Fruit fly (Drosophila melanogaster): ENCODE measurements around the gene Tim9b.
A peak's percentile ranks its signal among the peaks of the same experiment; 100 is the strongest.

Gene Tim9b

DNA sequence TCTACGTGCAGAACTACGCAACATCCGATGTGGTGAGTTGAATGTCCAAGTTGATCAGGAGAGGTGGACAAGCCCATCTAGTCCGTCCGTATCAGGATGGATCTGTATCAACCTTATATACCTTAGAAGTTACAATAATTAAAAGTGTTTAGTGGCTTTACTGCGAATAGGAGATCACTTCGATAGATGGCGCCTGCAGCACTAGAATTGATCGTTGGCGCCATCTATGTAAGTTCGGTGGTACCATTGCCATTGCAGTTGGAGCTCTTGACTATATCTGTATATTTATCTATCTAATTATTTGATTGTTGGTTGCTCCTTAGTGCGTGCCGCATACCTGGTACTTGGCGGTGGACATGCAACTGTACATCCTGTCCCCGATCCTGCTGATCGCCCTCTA is 33.2 kb downstream of the Tim9b start:
- no peak for TF ChIP-seq CG15710 (tag; optimal IDR thresholded peaks at IDR 0.05)
- no peak for TF ChIP-seq CG8301 (tag; optimal IDR thresholded peaks at IDR 0.05)
- TF ChIP-seq CG17806 (tag; optimal IDR thresholded peaks at IDR 0.05) = no peak
- TF ChIP-seq D1 (tag; optimal IDR thresholded peaks at IDR 0.05) = no peak

DNA sequence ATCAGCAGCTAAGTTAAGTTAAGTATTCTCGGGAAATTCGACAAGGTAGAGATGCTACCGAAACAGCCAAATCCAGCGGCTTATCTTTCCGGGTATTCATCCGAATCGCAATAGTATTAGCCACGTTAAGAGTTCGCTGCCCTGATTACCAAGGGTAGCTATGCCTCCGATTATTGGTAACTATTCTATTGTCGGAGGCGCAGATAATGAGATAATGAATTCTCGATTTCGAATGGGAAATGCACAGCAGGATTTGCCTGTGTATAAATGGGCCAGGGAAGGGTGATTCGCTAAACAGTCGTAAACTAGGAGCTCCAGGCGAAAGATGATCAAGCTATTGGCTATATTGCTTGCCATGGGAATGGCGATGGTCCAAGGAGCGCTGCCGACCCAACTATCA is 35.0 kb downstream of the Tim9b start, which contains the start of gene CG14204:
Gene CG14204 (plus strand): TSS at position 301 of the 400 bp plus-strand sequence.
- TF ChIP-seq CG13204 (GFP tag; optimal IDR thresholded peaks at IDR 0.05) (no peak), EcR (GFP tag; optimal IDR thresholded peaks at IDR 0.05) (no peak), CG12605 (GFP tag; IDR thresholded peaks at IDR 0.05) (no peak), CG15710 (tag; optimal IDR thresholded peaks at IDR 0.05) (no peak), CG8159 (tag; optimal IDR thresholded peaks at IDR 0.05) (no peak), Snoo (tag; optimal IDR thresholded peaks at IDR 0.05) (no peak), fd96Ca (GFP tag; IDR thresholded peaks at IDR 0.05) (no peak), CG9948 (tag; optimal IDR thresholded peaks at IDR 0.05) (no peak), CG14655 (GFP tag; optimal IDR thresholded peaks at IDR 0.05) (no peak), Pif1A (GFP tag; optimal IDR thresholded peaks at IDR 0.05) (no peak), gl (tag; optimal IDR thresholded peaks at IDR 0.05) (no peak), CG17806 (tag; optimal IDR thresholded peaks at IDR 0.05) (no peak), D1 (tag; optimal IDR thresholded peaks at IDR 0.05) (no peak), rn (GFP tag; IDR thresholded peaks at IDR 0.05) (no peak), Ets98B (GFP tag; IDR thresholded peaks at IDR 0.05) (no peak), CG4496 (GFP tag; IDR thresholded peaks at IDR 0.05) (no peak)

DNA sequence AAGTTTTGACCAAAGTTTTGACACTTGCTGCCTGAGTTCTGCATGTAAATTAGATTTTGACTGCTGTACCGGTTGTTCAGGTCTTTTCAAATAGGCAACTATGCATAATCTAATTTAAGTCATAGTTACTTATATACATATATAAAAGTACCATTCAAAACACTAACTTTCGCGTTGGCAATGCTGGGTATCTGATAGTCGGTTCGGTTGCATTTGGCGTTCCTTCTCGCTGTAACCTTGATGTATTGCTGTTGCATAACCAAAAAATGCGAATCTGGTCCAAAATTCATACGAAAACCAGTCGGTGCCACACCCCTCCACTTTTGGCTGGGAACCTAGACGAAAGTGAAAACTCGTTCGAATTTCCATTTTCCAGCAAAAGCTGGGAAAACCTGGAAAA is 35.6 kb downstream of the Tim9b start:
- TF ChIP-seq gl (tag; optimal IDR thresholded peaks at IDR 0.05) (no peak), CG4496 (GFP tag; IDR thresholded peaks at IDR 0.05) (no peak), rn (GFP tag; IDR thresholded peaks at IDR 0.05) (no peak)

DNA sequence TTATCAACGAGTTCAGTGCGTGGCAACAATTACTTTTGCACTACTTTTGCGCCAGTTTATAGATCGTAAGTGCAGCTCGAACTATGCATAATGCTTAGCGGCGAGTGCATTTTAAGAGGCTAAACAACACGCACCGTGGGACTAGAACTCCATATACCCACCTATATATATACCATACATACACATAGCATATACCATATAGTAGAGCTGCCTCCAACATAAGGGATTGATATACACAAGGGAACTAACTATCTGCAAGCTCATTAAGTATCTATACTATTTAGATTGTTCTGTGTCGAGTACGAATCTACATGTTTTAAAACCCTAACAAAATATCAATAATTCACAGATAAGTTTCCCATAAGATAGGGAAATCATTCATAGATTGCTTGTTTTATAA is 36.5 kb downstream of the Tim9b start, which contains the start of gene CG14218:
Gene CG14218 (minus strand): TSS at position 101 of the 400 bp plus-strand sequence.
- TF ChIP-seq CG32121 (GFP tag; IDR thresholded peaks at IDR 0.05) = no peak
- no peak for TF ChIP-seq CG8159 (tag; optimal IDR thresholded peaks at IDR 0.05)
- TF ChIP-seq CG14655 (GFP tag; optimal IDR thresholded peaks at IDR 0.05) = no peak
- TF ChIP-seq CG34367 (tag; optimal IDR thresholded peaks at IDR 0.05) = no peak
- TF ChIP-seq CG4496 (GFP tag; IDR thresholded peaks at IDR 0.05) = no peak

DNA sequence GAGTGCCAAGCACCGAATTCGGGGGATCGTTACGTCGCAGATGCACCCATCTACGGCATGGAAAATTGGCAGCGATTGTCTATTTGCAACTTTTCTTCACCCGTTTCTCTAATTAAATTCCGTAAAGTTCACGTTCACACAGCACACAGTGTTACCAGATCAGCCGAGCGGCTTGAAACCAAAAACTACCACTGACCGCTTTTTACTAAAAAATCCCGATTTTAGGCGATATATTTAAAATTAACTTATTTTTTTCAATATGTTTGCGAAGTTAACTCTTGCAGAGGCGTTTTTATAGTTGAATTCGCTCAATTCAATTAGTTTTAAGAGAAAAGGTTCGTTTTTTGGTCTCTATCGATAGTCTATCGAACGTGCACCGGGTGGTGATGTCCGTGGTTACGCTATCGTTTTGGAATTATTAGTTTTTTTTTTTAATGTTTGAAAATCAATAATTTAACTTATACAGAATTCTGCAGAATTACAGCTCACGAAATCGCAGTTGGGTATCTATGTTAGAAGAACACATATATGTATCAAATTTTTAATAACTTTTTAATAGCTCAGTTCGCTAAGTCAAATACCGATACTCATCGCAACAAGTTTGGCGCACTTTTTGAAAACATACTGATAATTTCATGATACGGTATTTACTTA is 38.6 kb downstream of the Tim9b start, which contains the start of gene Tao:
Gene Tao (minus strand): TSS at position 153 of the 654 bp plus-strand sequence.
- no peak for TF ChIP-seq CG32121 (GFP tag; IDR thresholded peaks at IDR 0.05)
- no peak for TF ChIP-seq CG17806 (tag; optimal IDR thresholded peaks at IDR 0.05)
- no peak for TF ChIP-seq Pif1A (GFP tag; optimal IDR thresholded peaks at IDR 0.05)
- TF ChIP-seq CG12605 (GFP tag; IDR thresholded peaks at IDR 0.05) = no peak
- no peak for TF ChIP-seq CG9948 (tag; optimal IDR thresholded peaks at IDR 0.05)
- no peak for TF ChIP-seq rn (GFP tag; IDR thresholded peaks at IDR 0.05)
- TF ChIP-seq CG13204 (GFP tag; optimal IDR thresholded peaks at IDR 0.05) = no peak

DNA sequence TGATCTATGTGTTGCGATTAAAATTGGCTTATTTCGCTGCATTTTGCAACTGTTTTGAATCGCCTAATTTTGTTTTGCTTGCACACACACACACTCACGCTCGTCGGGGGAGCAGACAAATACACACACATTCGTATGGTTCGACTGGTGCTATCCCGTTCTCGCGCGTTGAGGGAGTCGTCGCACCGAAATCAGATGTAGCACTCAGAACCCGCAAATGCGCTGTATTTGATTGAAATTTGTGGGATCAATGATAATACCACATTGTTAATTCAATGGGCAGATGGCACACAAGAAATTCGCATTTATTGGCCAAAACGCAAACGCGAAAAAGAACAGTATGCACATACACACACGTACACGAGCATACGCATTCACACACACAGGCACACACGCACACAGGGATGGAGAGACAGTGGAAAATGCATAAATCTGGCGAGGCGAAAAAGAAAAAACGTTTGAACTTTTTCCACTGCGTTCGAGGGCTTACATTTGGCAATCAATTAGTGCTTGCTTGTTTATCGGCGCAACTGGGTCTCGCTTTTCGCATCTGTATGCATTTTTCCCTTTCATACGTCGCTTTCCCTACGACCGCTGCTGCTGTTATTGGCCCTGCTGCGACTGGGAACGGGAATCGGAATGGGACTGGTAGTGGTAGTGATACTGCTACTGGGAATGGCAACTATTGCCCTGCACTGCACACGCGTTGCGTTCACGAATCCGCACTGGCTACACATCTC is 39.3 kb downstream of the Tim9b start:
- TF ChIP-seq D1 (tag; optimal IDR thresholded peaks at IDR 0.05) (no peak), CG12605 (GFP tag; IDR thresholded peaks at IDR 0.05) (no peak), fd96Ca (GFP tag; IDR thresholded peaks at IDR 0.05) (no peak; the same call in 2 of the 3 replicates), CG9948 (tag; optimal IDR thresholded peaks at IDR 0.05) (no peak), CG8301 (tag; optimal IDR thresholded peaks at IDR 0.05) (no peak), CG8159 (tag; optimal IDR thresholded peaks at IDR 0.05) (no peak), CG4496 (GFP tag; IDR thresholded peaks at IDR 0.05) (no peak), CG10348 (GFP tag; IDR thresholded peaks at IDR 0.05) (no peak), CG13204 (GFP tag; optimal IDR thresholded peaks at IDR 0.05) (no peak), Snoo (tag; optimal IDR thresholded peaks at IDR 0.05) (no peak), EcR (GFP tag; optimal IDR thresholded peaks at IDR 0.05) (no peak), CG32121 (GFP tag; IDR thresholded peaks at IDR 0.05) (no peak), Ets98B (GFP tag; IDR thresholded peaks at IDR 0.05) (no peak)

DNA sequence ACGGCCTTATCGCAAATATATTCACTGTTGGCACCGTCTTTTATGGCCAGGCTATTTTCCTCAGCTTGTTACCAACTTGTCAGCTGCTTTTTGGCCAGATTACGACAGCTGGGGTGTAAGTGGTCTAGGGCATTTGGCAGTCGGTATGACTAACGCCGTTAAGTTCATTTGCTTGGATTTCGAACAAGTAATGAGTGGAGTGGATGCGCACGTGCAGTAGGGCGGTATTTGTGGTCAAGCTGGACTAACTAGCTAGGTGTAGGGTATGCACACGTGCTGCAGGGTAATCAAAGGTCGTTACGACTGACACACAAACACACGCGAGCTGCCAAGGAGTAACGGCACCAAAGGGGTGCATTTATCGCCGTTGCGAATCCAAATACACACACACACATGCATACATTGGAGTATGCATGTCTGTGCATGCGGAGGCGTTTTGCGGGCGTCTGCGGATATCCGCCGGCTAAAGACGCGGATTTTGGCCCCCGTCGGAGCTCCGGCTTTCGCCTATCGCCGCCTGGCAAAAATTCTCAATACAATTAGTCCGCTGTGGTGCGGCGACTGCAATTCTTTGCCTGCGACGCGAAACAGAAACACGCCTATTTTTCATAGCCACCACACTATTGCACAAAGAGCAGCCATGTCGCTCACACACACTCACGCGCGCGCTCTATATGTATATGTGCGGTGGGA is 40.3 kb downstream of the Tim9b start:
- TF ChIP-seq EcR (GFP tag; optimal IDR thresholded peaks at IDR 0.05) (peak; percentile 59), CG13204 (GFP tag; optimal IDR thresholded peaks at IDR 0.05) (no peak), Pif1B (GFP tag; optimal IDR thresholded peaks at IDR 0.05) (no peak), rn (GFP tag; IDR thresholded peaks at IDR 0.05) (no peak), CG32121 (GFP tag; IDR thresholded peaks at IDR 0.05) (peak; percentile 53; the same call in 1 of the 2 replicates), CG4496 (GFP tag; IDR thresholded peaks at IDR 0.05) (no peak), CG14655 (GFP tag; optimal IDR thresholded peaks at IDR 0.05) (no peak)

Measured in whole organism, pupa.